Fruit fly (Drosophila melanogaster) whole organism, embryonic: ENCODE measurements around the gene CG4009.

Experiments used
- Abd-B ChIP-seq: fragments of 200-800 bp; sonication (Bioruptor generic); optimal IDR thresholded peaks from 2 replicates; lab custom pipeline; 2018; ENCODE audit warnings: missing biosample characterization, mild to moderate bottlenecking, missing genetic modification characterization, moderate library complexity
- CG1024 ChIP-seq: fragments of 200-800 bp; sonication (Bioruptor generic); IDR thresholded peaks from 2 replicates; pipeline ENCODE4 v1.3.6; 2022; ENCODE audit warnings: missing biosample characterization, missing genetic modification characterization
- CG10959 ChIP-seq: fragments of 200-800 bp; sonication (Bioruptor generic); IDR thresholded peaks from 2 replicates; pipeline ENCODE4 v1.3.6; 2022; ENCODE audit warnings: missing biosample characterization, missing genetic modification characterization
- CG11093 ChIP-seq: fragments of 200-800 bp; sonication (Bioruptor generic); IDR thresholded peaks from 3 replicates; pipeline ENCODE4 v1.3.6; 2022; ENCODE audit warnings: missing biosample characterization, missing genetic modification characterization
- CG11504 ChIP-seq: fragments of 200-800 bp; sonication (Bioruptor generic); optimal IDR thresholded peaks from 3 replicates; lab custom pipeline; 2019; ENCODE audit warnings: missing biosample characterization, mild to moderate bottlenecking, missing genetic modification characterization, moderate library complexity
- CG12236 ChIP-seq: fragments of 200-800 bp; sonication (Bioruptor generic); optimal IDR thresholded peaks from 2 replicates; lab custom pipeline; 2016; ENCODE audit warnings: missing biosample characterization, missing genetic modification characterization
- CG13123 ChIP-seq: fragments of 200-800 bp; sonication (Bioruptor generic); optimal IDR thresholded peaks from 2 replicates; lab custom pipeline; 2016; ENCODE audit warnings: missing biosample characterization, missing genetic modification characterization
- CG14710 ChIP-seq: fragments of 200-800 bp; sonication (Bioruptor generic); optimal IDR thresholded peaks from 3 replicates; lab custom pipeline; 2019; ENCODE audit warnings: missing biosample characterization, mild to moderate bottlenecking, missing genetic modification characterization, moderate library complexity
- CG17568 ChIP-seq: fragments of 200-800 bp; sonication (Bioruptor generic); optimal IDR thresholded peaks from 2 replicates; lab custom pipeline; 2018; ENCODE audit warnings: missing biosample characterization, mild to moderate bottlenecking, missing genetic modification characterization, moderate library complexity
- CG1792 ChIP-seq: fragments of 200-800 bp; sonication (Bioruptor generic); optimal IDR thresholded peaks from 2 replicates; lab custom pipeline; 2016; ENCODE audit warnings: missing biosample characterization, missing genetic modification characterization
- CG18476 ChIP-seq: fragments of 200-800 bp; sonication (Bioruptor generic); optimal IDR thresholded peaks from 2 replicates; lab custom pipeline; 2016; ENCODE audit warnings: missing biosample characterization, mild to moderate bottlenecking, missing genetic modification characterization
- CG30403 ChIP-seq: fragments of 200-800 bp; sonication (Bioruptor generic); optimal IDR thresholded peaks from 3 replicates; lab custom pipeline; 2016; ENCODE audit warnings: missing biosample characterization, missing genetic modification characterization
- CG3407 ChIP-seq: fragments of 200-800 bp; sonication (Bioruptor generic); optimal IDR thresholded peaks from 2 replicates; lab custom pipeline; 2018; ENCODE audit warnings: missing biosample characterization, mild to moderate bottlenecking, missing genetic modification characterization
- CG34224 ChIP-seq: fragments of 200-800 bp; sonication (Bioruptor generic); IDR thresholded peaks from 3 replicates; pipeline ENCODE4 v1.3.6; 2022; ENCODE audit warnings: missing biosample characterization, missing genetic modification characterization; ENCODE audit not compliant: partially characterized antibody
- CG5245 ChIP-seq: fragments of 200-800 bp; sonication (Bioruptor generic); optimal IDR thresholded peaks from 3 replicates; lab custom pipeline; 2016; ENCODE audit warnings: missing biosample characterization, missing genetic modification characterization
- CG6791 ChIP-seq: fragments of 200-800 bp; sonication (Bioruptor generic); IDR thresholded peaks from 3 replicates; pipeline ENCODE4 v1.3.6; 2022; ENCODE audit warnings: missing biosample characterization, missing genetic modification characterization; ENCODE audit not compliant: partially characterized antibody
- CG7357 ChIP-seq: fragments of 200-800 bp; sonication (Bioruptor generic); IDR thresholded peaks from 3 replicates; pipeline ENCODE4 v1.3.6; 2022; ENCODE audit warnings: missing biosample characterization, missing genetic modification characterization
- CG8290 ChIP-seq, 3 experiments: fragments of 200-800 bp; sonication (Bioruptor generic); optimal IDR thresholded peaks; 2 replicates each; lab custom pipeline; 2016 to 2019; ENCODE audit warnings: missing biosample characterization in 3 of 3, missing genetic modification characterization in 3 of 3, mild to moderate bottlenecking in 2 of 3, moderate library complexity in 1 of 3
- CG9215 ChIP-seq: fragments of 200-800 bp; sonication (Bioruptor generic); IDR thresholded peaks from 2 replicates; pipeline ENCODE4 v1.3.6; 2022; ENCODE audit warnings: missing biosample characterization, missing genetic modification characterization
- CG9609 ChIP-seq: fragments of 200-800 bp; sonication (Bioruptor generic); optimal IDR thresholded peaks from 3 replicates; lab custom pipeline; 2016; ENCODE audit warnings: missing biosample characterization, missing genetic modification characterization
- Doc2 ChIP-seq: fragments of 200-800 bp; sonication (Bioruptor generic); IDR thresholded peaks from 2 replicates; pipeline ENCODE4 v1.3.6; 2022; ENCODE audit warnings: missing biosample characterization, missing genetic modification characterization
- Ets65A ChIP-seq: fragments of 200-800 bp; sonication (Bioruptor generic); peaks from one replicate; lab custom pipeline; 2016; ENCODE audit warnings: missing biosample characterization, missing genetic modification characterization
- Gug ChIP-seq: fragments of 200-800 bp; sonication (Bioruptor generic); IDR thresholded peaks from 4 replicates; pipeline ENCODE4 v1.3.6; 2022; ENCODE audit warnings: missing biosample characterization, missing genetic modification characterization
- H2.0 ChIP-seq: fragments of 200-800 bp; sonication (Bioruptor generic); IDR thresholded peaks from 2 replicates; pipeline ENCODE4 v1.3.6; 2022; ENCODE audit warnings: missing biosample characterization, missing genetic modification characterization
- MBD-R2 ChIP-seq: fragments of 200-800 bp; sonication (Bioruptor generic); IDR thresholded peaks from 2 replicates; pipeline ENCODE4 v1.3.6; 2022; ENCODE audit warnings: missing biosample characterization, missing genetic modification characterization
- MESR4 ChIP-seq: fragments of 200-800 bp; sonication (Bioruptor generic); optimal IDR thresholded peaks from 2 replicates; lab custom pipeline; 2018; ENCODE audit warnings: missing biosample characterization, mild to moderate bottlenecking, missing genetic modification characterization, moderate library complexity
- Mrtf ChIP-seq: fragments of 200-800 bp; sonication (Bioruptor generic); IDR thresholded peaks from 3 replicates; pipeline ENCODE4 v1.3.6; 2022; ENCODE audit warnings: missing biosample characterization, missing genetic modification characterization
- NC2α ChIP-seq: fragments of 200-800 bp; sonication (Bioruptor generic); optimal IDR thresholded peaks from 2 replicates; lab custom pipeline; 2016; ENCODE audit warnings: missing biosample characterization, missing genetic modification characterization
- Oaz ChIP-seq: fragments of 200-800 bp; sonication (Bioruptor generic); IDR thresholded peaks from 2 replicates; pipeline ENCODE4 v1.3.6; 2022; ENCODE audit warnings: missing biosample characterization, missing genetic modification characterization
- Scr ChIP-seq: fragments of 200-800 bp; sonication (Bioruptor generic); IDR thresholded peaks from 2 replicates; pipeline ENCODE4 v1.3.6; 2022; ENCODE audit warnings: missing biosample characterization, missing genetic modification characterization; ENCODE audit not compliant: partially characterized antibody
- Sox100B ChIP-seq: fragments of 200-800 bp; sonication (Bioruptor generic); optimal IDR thresholded peaks from 3 replicates; lab custom pipeline; 2018; ENCODE audit warnings: missing biosample characterization, mild to moderate bottlenecking, missing genetic modification characterization
- Spps ChIP-seq: fragments of 200-800 bp; sonication (Bioruptor generic); optimal IDR thresholded peaks from 2 replicates; lab custom pipeline; 2018; ENCODE audit warnings: missing biosample characterization, mild to moderate bottlenecking, missing genetic modification characterization
- Tbp ChIP-seq: fragments of >200 bp; optimal IDR thresholded peaks from 2 replicates; lab custom pipeline; 2018; ENCODE audit warnings: missing biosample characterization, missing genetic modification characterization
- ato ChIP-seq: fragments of 200-800 bp; sonication (Bioruptor generic); IDR thresholded peaks from 2 replicates; pipeline ENCODE4 v1.3.6; 2022; ENCODE audit warnings: missing biosample characterization, missing genetic modification characterization; ENCODE audit not compliant: partially characterized antibody
- br ChIP-seq: fragments of >200 bp; optimal IDR thresholded peaks from 2 replicates; lab custom pipeline; 2017
- gsb ChIP-seq: fragments of 200-800 bp; sonication (Bioruptor generic); IDR thresholded peaks from 2 replicates; pipeline ENCODE4 v1.3.6; 2022; ENCODE audit warnings: missing biosample characterization, missing genetic modification characterization
- gsb-n ChIP-seq: fragments of 200-800 bp; sonication (Bioruptor generic); optimal IDR thresholded peaks from 3 replicates; lab custom pipeline; 2018; ENCODE audit warnings: missing biosample characterization, mild to moderate bottlenecking, missing genetic modification characterization
- gt ChIP-seq: fragments of 200-800 bp; sonication (Bioruptor generic); IDR thresholded peaks from 2 replicates; pipeline ENCODE4 v1.3.6; 2022; ENCODE audit warnings: missing biosample characterization, missing genetic modification characterization
- h ChIP-seq: fragments of >200 bp; optimal IDR thresholded peaks from 2 replicates; lab custom pipeline; 2017
- kay ChIP-seq: fragments of 200-800 bp; sonication (Bioruptor generic); optimal IDR thresholded peaks from 2 replicates; lab custom pipeline; 2016; ENCODE audit warnings: missing biosample characterization, missing genetic modification characterization
- lab ChIP-seq: fragments of 200-800 bp; sonication (Bioruptor generic); optimal IDR thresholded peaks from 3 replicates; lab custom pipeline; 2017; ENCODE audit warnings: missing biosample characterization, missing genetic modification characterization, mild to moderate bottlenecking, moderate library complexity, missing genetic modification reagents
- lilli ChIP-seq: fragments of 200-800 bp; sonication (Bioruptor generic); optimal IDR thresholded peaks from 3 replicates; lab custom pipeline; 2016; ENCODE audit warnings: missing biosample characterization, missing genetic modification characterization
- mld ChIP-seq: fragments of 200-800 bp; sonication (Bioruptor generic); IDR thresholded peaks from 3 replicates; pipeline ENCODE4 v1.3.6; 2022; ENCODE audit warnings: missing biosample characterization, missing genetic modification characterization; ENCODE audit not compliant: partially characterized antibody
- p53 ChIP-seq: fragments of 200-800 bp; sonication (Bioruptor generic); optimal IDR thresholded peaks from 2 replicates; lab custom pipeline; 2016; ENCODE audit warnings: missing biosample characterization, missing genetic modification characterization
- pb ChIP-seq: fragments of 200-800 bp; sonication (Bioruptor generic); optimal IDR thresholded peaks from 3 replicates; lab custom pipeline; 2016; ENCODE audit warnings: missing biosample characterization, missing genetic modification characterization
- row ChIP-seq: fragments of 200-800 bp; sonication (Bioruptor generic); IDR thresholded peaks from 3 replicates; pipeline ENCODE4 v1.3.6; 2022; ENCODE audit warnings: missing biosample characterization, missing genetic modification characterization
- sisA ChIP-seq: fragments of 200-800 bp; sonication (Bioruptor generic); IDR thresholded peaks from 2 replicates; pipeline ENCODE4 v1.3.6; 2022; ENCODE audit warnings: missing biosample characterization, missing genetic modification characterization
- sob ChIP-seq: fragments of 200-800 bp; sonication (Bioruptor generic); IDR thresholded peaks from 2 replicates; pipeline ENCODE4 v1.3.6; 2022; ENCODE audit warnings: missing biosample characterization, missing genetic modification characterization
- sug ChIP-seq: fragments of 200-800 bp; optimal IDR thresholded peaks from 2 replicates; lab custom pipeline; 2019; ENCODE audit warnings: missing biosample characterization, mild to moderate bottlenecking, missing genetic modification characterization, moderate library complexity
- tgo ChIP-seq: fragments of 200-800 bp; sonication (Bioruptor generic); IDR thresholded peaks from 3 replicates; pipeline ENCODE4 v1.3.6; 2022; ENCODE audit warnings: missing biosample characterization, missing genetic modification characterization
- usp ChIP-seq: fragments of >200 bp; optimal IDR thresholded peaks from 2 replicates; lab custom pipeline; 2017; ENCODE audit warnings: missing biosample characterization, missing genetic modification characterization

Gene CG4009

DNA sequence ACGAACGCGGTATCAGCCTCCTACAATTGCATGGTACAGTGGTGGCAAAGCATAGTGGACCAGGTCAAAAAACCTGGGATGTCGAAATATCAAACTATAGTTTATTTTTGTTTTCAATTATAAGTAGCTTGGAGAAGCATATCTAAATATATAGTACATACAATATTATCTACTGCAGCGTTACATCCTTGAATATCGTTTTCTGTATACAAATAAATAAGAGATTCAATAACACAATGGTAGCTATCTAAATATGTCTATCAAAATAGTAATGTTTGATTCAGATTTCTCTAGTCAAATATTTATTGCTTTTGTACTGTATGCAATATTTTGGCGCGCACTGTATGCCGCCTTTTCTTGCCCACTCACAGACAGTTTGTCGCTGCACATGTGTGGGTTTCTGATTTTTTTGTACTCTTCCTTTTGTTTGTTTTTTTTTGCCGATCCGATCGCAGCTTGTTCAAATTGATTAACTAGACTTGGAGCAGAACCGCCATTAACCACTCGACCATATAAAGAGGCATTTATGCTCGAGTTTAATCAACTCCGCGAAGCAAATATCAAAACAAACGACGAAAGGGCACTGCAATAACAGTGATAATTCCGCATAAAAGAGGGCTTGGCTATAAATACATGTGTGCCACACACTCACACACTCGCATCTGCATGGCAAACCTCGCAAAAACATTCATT, 45.0 kb upstream of the CG4009 start (continued):
- TF ChIP-seq CG8290 (GFP tag; optimal IDR thresholded peaks at IDR 0.05; lab: Kevin White, UChicago) (peak; percentile 95), CG8290 (tag; optimal IDR thresholded peaks at IDR 0.05; lab: Kevin White, UChicago) (peak; percentile 72 to 90), Sox100B (peak; percentile 98), Doc2 (GFP tag; lab: Robert Waterston, UW) (peak; percentile 56; the same call in 1 of the 2 replicates), lab (peak; percentile 96), CG30403 (GFP tag; lab: Kevin White, UChicago) (peak; percentile 97), CG14710 (tag; lab: Kevin White, UChicago) (peak; percentile 96), CG12236 (GFP tag; lab: Kevin White, UChicago) (peak; percentile 80), NC2α (GFP tag; lab: Kevin White, UChicago) (peak; percentile 79), CG6791 (GFP tag; lab: Robert Waterston, UW) (no peak), CG13123 (peak; percentile 91), br (lab: Kevin White, UChicago) (no peak), Abd-B (GFP tag; lab: Kevin White, UChicago) (peak; percentile 90), CG7357 (GFP tag; lab: Robert Waterston, UW) (peak; percentile 85), CG5245 (GFP tag; lab: Kevin White, UChicago) (peak; percentile 91), pb (peak; percentile 85), kay (GFP tag; lab: Kevin White, UChicago) (peak; percentile 91), CG1792 (GFP tag; lab: Kevin White, UChicago) (peak; percentile 64), CG17568 (GFP tag; lab: Kevin White, UChicago) (peak; percentile 92), gt (GFP tag; lab: Robert Waterston, UW) (peak; percentile 76), lilli (GFP tag; lab: Kevin White, UChicago) (peak; percentile 94), gsb (GFP tag; lab: Robert Waterston, UW) (peak; percentile 84), CG11093 (GFP tag; lab: Robert Waterston, UW) (peak; percentile 88), p53 (GFP tag; lab: Kevin White, UChicago) (peak; percentile 63), CG9609 (peak; percentile 87), CG10959 (GFP tag; lab: Robert Waterston, UW) (peak; percentile 77), CG18476 (peak; percentile 94), Gug (GFP tag; lab: Robert Waterston, UW) (peak; percentile 93), MESR4 (GFP tag; lab: Kevin White, UChicago) (peak; percentile 15), h (lab: Kevin White, UChicago) (no peak), Mrtf (GFP tag; lab: Robert Waterston, UW) (peak; percentile 88), CG11504 (tag; lab: Kevin White, UChicago) (peak; percentile 95), Tbp (GFP tag; lab: Kevin White, UChicago) (no peak), H2.0 (GFP tag; lab: Robert Waterston, UW) (peak; percentile 86), CG34224 (GFP tag; lab: Robert Waterston, UW) (no peak; the same call in 2 of the 3 replicates), usp (GFP tag; lab: Kevin White, UChicago) (no peak), mld (no peak), Ets65A (peak; percentile 96), gsb-n (tag; lab: Kevin White, UChicago) (peak; percentile 95), sug (peak; percentile 86), CG9215 (GFP tag; lab: Robert Waterston, UW) (peak; percentile 85), Oaz (GFP tag; lab: Robert Waterston, UW) (peak; percentile 92), ato (GFP tag; lab: Robert Waterston, UW) (no peak), row (GFP tag; lab: Robert Waterston, UW) (peak; percentile 88), CG3407 (GFP tag; lab: Kevin White, UChicago) (peak; percentile 95), CG1024 (GFP tag; lab: Robert Waterston, UW) (peak; percentile 69), Spps (tag; lab: Kevin White, UChicago) (peak; percentile 94), sisA (GFP tag; lab: Robert Waterston, UW) (peak; percentile 89), MBD-R2 (peak; percentile 66; the same call in 1 of the 2 replicates), sob (GFP tag; lab: Robert Waterston, UW) (peak; percentile 91), Scr (GFP tag; lab: Robert Waterston, UW) (no peak), tgo (peak; percentile 95)
